Fruit fly (Drosophila melanogaster) whole organism, embryonic: ENCODE results near the gene CG15880.

Source experiments
- C15 ChIP-seq: fragments of 200-800 bp; sonication (Bioruptor generic); IDR thresholded peaks from 3 replicates; pipeline ENCODE4 v1.3.6; 2022; ENCODE audit warnings: missing biosample characterization, missing genetic modification characterization
- CG12236 ChIP-seq: fragments of 200-800 bp; sonication (Bioruptor generic); optimal IDR thresholded peaks from 2 replicates; lab custom pipeline; 2016; ENCODE audit warnings: missing biosample characterization, missing genetic modification characterization
- CG8478 ChIP-seq: fragments of >200 bp; optimal IDR thresholded peaks from 2 replicates; lab custom pipeline; 2018
- CG8944 ChIP-seq: fragments of 200-800 bp; sonication (Bioruptor generic); optimal IDR thresholded peaks from 3 replicates; lab custom pipeline; 2016; ENCODE audit warnings: missing biosample characterization, missing genetic modification characterization
- az2 ChIP-seq: fragments of 200-800 bp; sonication (Bioruptor generic); optimal IDR thresholded peaks from 3 replicates; lab custom pipeline; 2016; ENCODE audit warnings: missing biosample characterization, missing genetic modification characterization
- chm ChIP-seq: fragments of 200-800 bp; sonication (Bioruptor generic); IDR thresholded peaks from 2 replicates; pipeline ENCODE4 v1.3.6; 2022; ENCODE audit warnings: missing biosample characterization, missing genetic modification characterization
- chn ChIP-seq: fragments of 200-800 bp; sonication (Bioruptor generic); optimal IDR thresholded peaks from 2 replicates; lab custom pipeline; 2016; ENCODE audit warnings: missing biosample characterization, missing genetic modification characterization

DNA sequence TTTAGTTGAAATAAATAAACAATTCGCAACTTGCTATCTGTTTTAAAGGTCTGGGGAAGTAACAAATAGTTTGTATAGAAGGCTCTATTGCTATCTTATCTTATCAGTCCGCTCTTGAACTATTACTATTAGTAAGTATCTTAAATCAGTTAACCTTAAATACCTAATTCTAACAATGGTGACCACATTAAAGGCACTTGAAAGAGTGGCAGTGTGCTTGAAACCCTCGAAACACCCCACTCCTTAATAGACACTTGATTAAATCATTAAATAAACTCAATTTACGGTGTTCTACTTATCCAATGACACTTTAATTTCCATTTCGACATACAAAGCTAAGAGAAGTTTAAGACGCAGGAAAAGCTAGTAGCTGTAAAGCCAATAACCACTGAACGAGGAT is 21.0 kb upstream of the CG15880 start:
- TF ChIP-seq CG8478 (no peak), CG12236 (GFP tag; lab: Kevin White, UChicago) (no peak), chm (GFP tag; lab: Robert Waterston, UW) (no peak), az2 (GFP tag; lab: Kevin White, UChicago) (no peak), CG8944 (GFP tag; lab: Kevin White, UChicago) (no peak), chn (GFP tag; lab: Kevin White, UChicago) (no peak), C15 (GFP tag; lab: Robert Waterston, UW) (no peak)
